Worm (Caenorhabditis elegans) whole organism, young adult: Measurements from ENCODE around the gene F26F4.5.

ENCODE experiments used
- B0261.1 ChIP-seq: sonication (generic microtip); optimal IDR thresholded peaks from 2 replicates; lab custom pipeline; 2016; ENCODE audit warnings: mild to moderate bottlenecking, missing genetic modification characterization, moderate library complexity, missing compliant biosample characterization
- C17E4.6 ChIP-seq: fragments of 200-800 bp; sonication (Bioruptor generic); IDR thresholded peaks from 2 replicates; pipeline ENCODE4 v1.3.6; 2022; ENCODE audit warnings: missing genetic modification reagents, missing genetic modification characterization, missing compliant biosample characterization
- D2030.7 ChIP-seq: fragments of 200-800 bp; sonication (Bioruptor generic); IDR thresholded peaks from 2 replicates; pipeline ENCODE4 v1.3.6; 2022; ENCODE audit warnings: missing genetic modification reagents, missing genetic modification characterization, missing compliant biosample characterization
- F39B2.1 ChIP-seq: fragments of 200-800 bp; sonication (Bioruptor generic); IDR thresholded peaks from 2 replicates; pipeline ENCODE4 v1.3.6; 2022; ENCODE audit warnings: missing genetic modification reagents, missing genetic modification characterization, missing compliant biosample characterization
- F49E8.2 ChIP-seq: sonication (generic microtip); optimal IDR thresholded peaks from 3 replicates; lab custom pipeline; 2017; ENCODE audit warnings: missing genetic modification characterization, mild to moderate bottlenecking, missing compliant biosample characterization, antibody characterized with exemption, moderate library complexity; ENCODE audit not compliant: insufficient read depth
- F52B5.7 ChIP-seq: sonication (generic microtip); optimal IDR thresholded peaks from 2 replicates; lab custom pipeline; 2016; ENCODE audit warnings: mild to moderate bottlenecking, missing genetic modification characterization, missing compliant biosample characterization
- F57C9.4 ChIP-seq: sonication (generic microtip); optimal IDR thresholded peaks from 2 replicates; lab custom pipeline; 2017; ENCODE audit warnings: mild to moderate bottlenecking, missing genetic modification characterization, missing compliant biosample characterization
- T07F8.4 ChIP-seq: sonication (generic microtip); optimal IDR thresholded peaks from 2 replicates; lab custom pipeline; 2016; ENCODE audit warnings: mild to moderate bottlenecking, missing genetic modification characterization, moderate library complexity, missing compliant biosample characterization
- Y53G8AR.9 ChIP-seq: fragments of 200-800 bp; sonication (Bioruptor generic); conservative IDR thresholded peaks from 2 replicates; pipeline ENCODE4 v1.3.6; 2022; ENCODE audit warnings: missing genetic modification reagents, missing genetic modification characterization, missing compliant biosample characterization
- Y67H2A.10 ChIP-seq: fragments of 200-800 bp; sonication (Bioruptor generic); conservative IDR thresholded peaks from 2 replicates; pipeline ENCODE4 v1.3.6; 2022; ENCODE audit warnings: missing genetic modification reagents, missing genetic modification characterization, missing compliant biosample characterization
- ZK185.1 ChIP-seq: sonication (generic microtip); optimal IDR thresholded peaks from 2 replicates; lab custom pipeline; 2016; ENCODE audit warnings: mild to moderate bottlenecking, missing genetic modification characterization, missing compliant biosample characterization; ENCODE audit not compliant: poor library complexity, severe bottlenecking
- athp-1 ChIP-seq: sonication (generic microtip); optimal IDR thresholded peaks from 2 replicates; lab custom pipeline; 2017; ENCODE audit warnings: mild to moderate bottlenecking, missing genetic modification characterization, missing compliant biosample characterization
- attf-5 ChIP-seq: fragments of 200-800 bp; sonication (Bioruptor generic); optimal IDR thresholded peaks from 2 replicates; lab custom pipeline; 2018; ENCODE audit warnings: mild to moderate bottlenecking, missing genetic modification characterization, missing compliant biosample characterization
- ccch-3 ChIP-seq: fragments of 200-800 bp; sonication (Bioruptor generic); optimal IDR thresholded peaks from 2 replicates; lab custom pipeline; 2018; ENCODE audit warnings: mild to moderate bottlenecking, missing genetic modification characterization, missing compliant biosample characterization
- cebp-1 ChIP-seq, 2 experiments: fragments of 200-800 bp in 1 of 2; sonication (Bioruptor generic) in 1 of 2; sonication (generic microtip) in 1 of 2; IDR thresholded peaks in 1 of 2; optimal IDR thresholded peaks in 1 of 2; 2 replicates each; pipeline versions ENCODE4 v1.3.6 to Lab custom; 2017 to 2022; ENCODE audit warnings: missing compliant biosample characterization in 2 of 2, missing genetic modification characterization in 2 of 2, mild to moderate bottlenecking in 1 of 2, missing genetic modification reagents in 1 of 2, moderate library complexity in 1 of 2
- ceh-58 ChIP-seq: fragments of 200-800 bp; sonication (Bioruptor generic); IDR thresholded peaks from 2 replicates; pipeline ENCODE4 v1.3.6; 2022; ENCODE audit warnings: missing genetic modification characterization, missing compliant biosample characterization
- efl-1 ChIP-seq: fragments of 150-350 bp; optimal IDR thresholded peaks from 2 replicates; lab custom pipeline; 2014; ENCODE audit warnings: missing biosample characterization, missing genetic modification reagents, missing genetic modification characterization
- egl-44 ChIP-seq: fragments of 200-800 bp; sonication (Bioruptor generic); IDR thresholded peaks from 2 replicates; pipeline ENCODE4 v1.3.6; 2022; ENCODE audit warnings: missing genetic modification reagents, missing genetic modification characterization, missing compliant biosample characterization
- egrh-3 ChIP-seq: fragments of 200-800 bp; sonication (Bioruptor generic); IDR thresholded peaks from 2 replicates; pipeline ENCODE4 v1.3.6; 2022; ENCODE audit warnings: missing genetic modification reagents, missing genetic modification characterization, missing compliant biosample characterization
- ekl-4 ChIP-seq: fragments of 200-800 bp; sonication (Bioruptor generic); IDR thresholded peaks from 2 replicates; pipeline ENCODE4 v1.3.6; 2022; ENCODE audit warnings: missing genetic modification reagents, missing genetic modification characterization, missing compliant biosample characterization
- hsf-1 ChIP-seq: fragments of 200-800 bp; sonication (Bioruptor generic); IDR thresholded peaks from 2 replicates; pipeline ENCODE4 v1.3.6; 2022; ENCODE audit warnings: missing genetic modification reagents, missing genetic modification characterization, missing compliant biosample characterization
- let-607 ChIP-seq, 2 experiments: fragments of 200-800 bp in 1 of 2; sonication (Bioruptor generic) in 1 of 2; sonication (generic microtip) in 1 of 2; optimal IDR thresholded peaks; 2 replicates each; lab custom pipeline; 2016 to 2018; ENCODE audit warnings: mild to moderate bottlenecking in 2 of 2, missing compliant biosample characterization in 2 of 2, missing genetic modification characterization in 2 of 2, moderate library complexity in 2 of 2, missing genotype in 1 of 2
- lin-26 ChIP-seq: fragments of 200-800 bp; sonication (Bioruptor generic); IDR thresholded peaks from 2 replicates; pipeline ENCODE4 v1.3.6; 2022; ENCODE audit warnings: missing genetic modification reagents, missing genetic modification characterization, missing compliant biosample characterization
- lin-35 ChIP-seq, 3 experiments: fragments of 150-350 bp in 2 of 3; sonication (generic microtip) in 1 of 3; optimal IDR thresholded peaks; 2 replicates each; lab custom pipeline; 2014 to 2018; ENCODE audit warnings: missing biosample characterization in 3 of 3, missing genetic modification characterization in 3 of 3, missing genetic modification reagents in 3 of 3
- lin-40 ChIP-seq: sonication (generic microtip); optimal IDR thresholded peaks from 2 replicates; lab custom pipeline; 2016; ENCODE audit warnings: missing genetic modification characterization, mild to moderate bottlenecking, missing compliant biosample characterization, missing genotype, missing genetic modification reagents
- lir-1 ChIP-seq: fragments of 200-800 bp; sonication (Bioruptor generic); conservative IDR thresholded peaks from 2 replicates; pipeline ENCODE4 v1.3.6; 2022; ENCODE audit warnings: missing genetic modification reagents, missing genetic modification characterization, missing compliant biosample characterization
- lsl-1 ChIP-seq: fragments of 200-800 bp; sonication (Bioruptor generic); optimal IDR thresholded peaks from 2 replicates; lab custom pipeline; 2018; ENCODE audit warnings: mild to moderate bottlenecking, missing genetic modification characterization, moderate library complexity, missing compliant biosample characterization
- madf-3 ChIP-seq: fragments of 200-800 bp; sonication (Bioruptor generic); IDR thresholded peaks from 2 replicates; pipeline ENCODE4 v1.3.6; 2022; ENCODE audit warnings: missing genetic modification reagents, missing genetic modification characterization, missing compliant biosample characterization
- mel-28 ChIP-seq: sonication (generic microtip); optimal IDR thresholded peaks from 2 replicates; lab custom pipeline; 2016; ENCODE audit warnings: borderline replicate concordance, mild to moderate bottlenecking, missing genetic modification characterization, missing compliant biosample characterization
- nfyb-1 ChIP-seq: fragments of 200-800 bp; sonication (Bioruptor generic); IDR thresholded peaks from 2 replicates; pipeline ENCODE4 v1.3.6; 2022; ENCODE audit warnings: missing genetic modification reagents, missing genetic modification characterization, missing compliant biosample characterization
- nhr-27 ChIP-seq: fragments of 200-800 bp; sonication (Bioruptor generic); optimal IDR thresholded peaks from 2 replicates; lab custom pipeline; 2018; ENCODE audit warnings: mild to moderate bottlenecking, missing genetic modification characterization, moderate library complexity, missing compliant biosample characterization
- pbrm-1 ChIP-seq: fragments of 200-800 bp; sonication (Bioruptor generic); IDR thresholded peaks from 2 replicates; pipeline ENCODE4 v1.3.6; 2022; ENCODE audit warnings: missing genetic modification reagents, missing genetic modification characterization, missing compliant biosample characterization
- rcor-1 ChIP-seq: fragments of 200-800 bp; sonication (Bioruptor generic); IDR thresholded peaks from 2 replicates; pipeline ENCODE4 v1.3.6; 2022; ENCODE audit warnings: missing genetic modification reagents, missing genetic modification characterization, missing compliant biosample characterization
- rpc-1 ChIP-seq, 2 experiments: fragments of 150-350 bp in 1 of 2; sonication (generic microtip) in 1 of 2; optimal IDR thresholded peaks; 2 replicates each; lab custom pipeline; 2014 to 2018; ENCODE audit warnings: missing biosample characterization in 1 of 2, missing genetic modification characterization in 1 of 2, missing genetic modification reagents in 1 of 2, missing genotype in 1 of 2
- sea-2 ChIP-seq: fragments of 200-800 bp; sonication (Bioruptor generic); IDR thresholded peaks from 2 replicates; pipeline ENCODE4 v1.3.6; 2022; ENCODE audit warnings: missing genetic modification characterization, missing compliant biosample characterization
- snpc-3.4 ChIP-seq: sonication (generic microtip); optimal IDR thresholded peaks from 2 replicates; lab custom pipeline; 2017; ENCODE audit warnings: missing genetic modification characterization, mild to moderate bottlenecking, missing compliant biosample characterization, antibody characterized with exemption, moderate library complexity, missing genotype, missing genetic modification reagents
- snpc-4 ChIP-seq, 5 experiments: fragments of 150-350 bp in 1 of 5; sonication (generic microtip) in 4 of 5; optimal IDR thresholded peaks; 2 replicates each; lab custom pipeline; 2014 to 2018; ENCODE audit warnings: missing genetic modification characterization in 5 of 5, missing biosample characterization in 3 of 5, antibody characterized with exemption in 2 of 5, mild to moderate bottlenecking in 2 of 5, missing compliant biosample characterization in 2 of 5, missing genotype in 2 of 5, moderate library complexity in 2 of 5, missing genetic modification reagents in 1 of 5
- tbp1 ChIP-seq: fragments of 200-800 bp; sonication (Bioruptor generic); optimal IDR thresholded peaks from 2 replicates; lab custom pipeline; 2018; ENCODE audit warnings: mild to moderate bottlenecking, missing genetic modification characterization, missing compliant biosample characterization
- tbx-9 ChIP-seq: sonication (generic microtip); optimal IDR thresholded peaks from 2 replicates; lab custom pipeline; 2016; ENCODE audit warnings: borderline replicate concordance, missing genetic modification characterization, inconsistent platforms, missing compliant biosample characterization
- tlf-1 ChIP-seq: fragments of 200-800 bp; sonication (Bioruptor generic); optimal IDR thresholded peaks from 2 replicates; lab custom pipeline; 2018; ENCODE audit warnings: mild to moderate bottlenecking, missing genetic modification characterization, missing compliant biosample characterization
- unc-62 ChIP-seq: fragments of 150-350 bp; optimal IDR thresholded peaks from 2 replicates; lab custom pipeline; 2014; ENCODE audit warnings: missing biosample characterization, missing genetic modification reagents, missing genetic modification characterization
- zfh-2 ChIP-seq: fragments of 200-800 bp; sonication (Bioruptor generic); conservative IDR thresholded peaks from 2 replicates; pipeline ENCODE4 v1.3.6; 2022; ENCODE audit warnings: missing genetic modification reagents, missing genetic modification characterization, missing compliant biosample characterization
- zim-3 ChIP-seq: sonication (generic microtip); optimal IDR thresholded peaks from 2 replicates; lab custom pipeline; 2017; ENCODE audit warnings: mild to moderate bottlenecking, missing genetic modification characterization, moderate library complexity, missing compliant biosample characterization
- ztf-18 ChIP-seq: sonication (generic microtip); optimal IDR thresholded peaks from 2 replicates; lab custom pipeline; 2016; ENCODE audit warnings: missing genotype, mild to moderate bottlenecking, missing genetic modification characterization, missing compliant biosample characterization
- ztf-3 ChIP-seq: fragments of 200-800 bp; sonication (Bioruptor generic); optimal IDR thresholded peaks from 2 replicates; lab custom pipeline; 2018; ENCODE audit warnings: mild to moderate bottlenecking, missing genetic modification characterization, missing compliant biosample characterization
- ztf-6 ChIP-seq: fragments of 200-800 bp; sonication (Bioruptor generic); IDR thresholded peaks from 2 replicates; pipeline ENCODE4 v1.3.6; 2022; ENCODE audit warnings: missing genetic modification reagents, missing genetic modification characterization, missing compliant biosample characterization

F26F4.5 gene

ce11 chrIII:4899728-4900127 is 8.7 kb upstream of the F26F4.5 start (continued):
- TF ChIP-seq lir-1 (GFP tag; lab: Robert Waterston, UW) (peak; percentile 96), snpc-3.4 (tag; lab: Kevin White, UChicago) (no peak), F39B2.1 (GFP tag; lab: Robert Waterston, UW) (no peak), egl-44 (GFP tag; lab: Robert Waterston, UW) (peak; percentile 98), F57C9.4 (tag; lab: Kevin White, UChicago) (peak; percentile 58), athp-1 (peak; percentile 96), ccch-3 (no peak), ZK185.1 (tag; lab: Kevin White, UChicago) (peak; percentile 96), lin-35 (GFP tag; optimal IDR thresholded peaks at IDR 0.05; lab: Kevin White, UChicago) (peak in 2 of 3 experiments; percentile 68 to 96), tbx-9 (tag; lab: Kevin White, UChicago) (no peak), ztf-18 (tag; lab: Kevin White, UChicago) (peak; percentile 87), F49E8.2 (peak; percentile 6), nhr-27 (tag; lab: Kevin White, UChicago) (peak; percentile 80), ceh-58 (GFP tag; lab: Robert Waterston, UW) (peak; percentile 84; the same call in 1 of the 2 replicates), tlf-1 (GFP tag; lab: Kevin White, UChicago) (peak; percentile 98), lsl-1 (GFP tag; lab: Kevin White, UChicago) (peak; percentile 49), D2030.7 (GFP tag; lab: Robert Waterston, UW) (peak; percentile 41), lin-26 (GFP tag; lab: Robert Waterston, UW) (peak; percentile 92), rcor-1 (GFP tag; lab: Robert Waterston, UW) (peak; percentile 96), let-607 (tag; optimal IDR thresholded peaks at IDR 0.05; lab: Kevin White, UChicago) (peak; percentile 94 to 95), tbp1 (peak; percentile 77), pbrm-1 (peak; percentile 97), ztf-6 (GFP tag; lab: Robert Waterston, UW) (peak; percentile 96), egrh-3 (GFP tag; lab: Robert Waterston, UW) (peak; percentile 70), mel-28 (tag; lab: Kevin White, UChicago) (peak; percentile 48), ztf-3 (GFP tag; lab: Kevin White, UChicago) (peak; percentile 98), F52B5.7 (peak; percentile 95), nfyb-1 (peak; percentile 99), C17E4.6 (GFP tag; lab: Robert Waterston, UW) (peak; percentile 87), Y67H2A.10 (GFP tag; lab: Robert Waterston, UW) (peak; percentile 89), cebp-1 (GFP tag; IDR thresholded peaks at IDR 0.05; lab: Robert Waterston, UW) (peak; percentile 87), cebp-1 (tag; optimal IDR thresholded peaks at IDR 0.05; lab: Kevin White, UChicago) (peak; percentile 98), attf-5 (GFP tag; lab: Kevin White, UChicago) (peak; percentile 99), unc-62 (GFP tag; lab: Kevin White, UChicago) (peak; percentile 77), B0261.1 (tag; lab: Kevin White, UChicago) (peak; percentile 37), hsf-1 (GFP tag; lab: Robert Waterston, UW) (peak; percentile 75), rpc-1 (optimal IDR thresholded peaks at IDR 0.05; lab: Kevin White, UChicago) (no peak), rpc-1 (tag; optimal IDR thresholded peaks at IDR 0.05; lab: Kevin White, UChicago) (no peak), T07F8.4 (tag; lab: Kevin White, UChicago) (peak; percentile 38), zim-3 (peak; percentile 64), sea-2 (peak; percentile 97), snpc-4 (GFP tag; optimal IDR thresholded peaks at IDR 0.05; lab: Kevin White, UChicago) (peak; percentile 69), snpc-4 (tag; optimal IDR thresholded peaks at IDR 0.05; lab: Kevin White, UChicago) (peak; percentile 77 to 91 (median 82)), ekl-4 (GFP tag; lab: Robert Waterston, UW) (peak; percentile 98), efl-1 (GFP tag; lab: Kevin White, UChicago) (peak; percentile 66), zfh-2 (GFP tag; lab: Robert Waterston, UW) (peak; percentile 100), Y53G8AR.9 (GFP tag; lab: Robert Waterston, UW) (peak; percentile 96), lin-40 (peak; percentile 99), madf-3 (GFP tag; lab: Robert Waterston, UW) (peak; percentile 95)
